Fruit fly (Drosophila melanogaster): ENCODE results near the gene Ubc2.

- TF ChIP-seq Gug (GFP tag; IDR thresholded peaks at IDR 0.05) (no peak; the same call in 3 of the 4 replicates), vvl (GFP tag; IDR thresholded peaks at IDR 0.05) (no peak), toy (GFP tag; IDR thresholded peaks at IDR 0.05) (no peak), pan (optimal IDR thresholded peaks at IDR 0.05) (no peak), pan (GFP tag; optimal IDR thresholded peaks at IDR 0.05 in 1 of 2, IDR thresholded peaks at IDR 0.05 in 1 of 2) (peak in 1 of 2 experiments; percentile 7)
Measured at dm6 chr2L:10750915-10751612, 16.7 kb downstream of the Ubc2 start.

Data from whole organism, embryonic.